Worm (Caenorhabditis elegans) whole organism, L2 larva: ENCODE measurements around the gene eif-3.L.

Experiments used
- C34F6.9 ChIP-seq: fragments of 150-350 bp; optimal IDR thresholded peaks from 2 replicates; lab custom pipeline; 2014; ENCODE audit warnings: missing biosample characterization, missing genetic modification characterization
- F13H6.1 ChIP-seq: sonication (generic microtip); optimal IDR thresholded peaks from 2 replicates; lab custom pipeline; 2016; ENCODE audit warnings: missing genetic modification characterization, missing compliant biosample characterization
- R02D3.7 ChIP-seq: fragments of 150-350 bp; optimal IDR thresholded peaks from 2 replicates; lab custom pipeline; 2014; ENCODE audit warnings: missing biosample characterization, missing genetic modification characterization
- Y55F3AM.14 ChIP-seq: fragments of 200-800 bp; sonication (Bioruptor generic); optimal IDR thresholded peaks from 2 replicates; lab custom pipeline; 2018; ENCODE audit warnings: mild to moderate bottlenecking, missing genetic modification characterization, missing compliant biosample characterization
- ZK546.5 ChIP-seq: sonication (generic microtip); optimal IDR thresholded peaks from 2 replicates; lab custom pipeline; 2017; ENCODE audit warnings: missing biosample characterization, missing genetic modification characterization
- alr-1 ChIP-seq: fragments of 150-350 bp; optimal IDR thresholded peaks from 2 replicates; lab custom pipeline; 2014; ENCODE audit warnings: missing biosample characterization, missing genetic modification characterization
- aly-2 ChIP-seq: fragments of 150-350 bp; optimal IDR thresholded peaks from 2 replicates; lab custom pipeline; 2014; ENCODE audit warnings: missing biosample characterization, missing genetic modification characterization
- ama-1 ChIP-seq: fragments of 150-350 bp; optimal IDR thresholded peaks from 2 replicates; lab custom pipeline; 2018; ENCODE audit warnings: inconsistent platforms
- blmp-1 ChIP-seq: sonication (generic microtip); optimal IDR thresholded peaks from 2 replicates; lab custom pipeline; 2017; ENCODE audit warnings: missing genetic modification characterization, mild to moderate bottlenecking, missing compliant biosample characterization, antibody characterized with exemption, moderate library complexity; ENCODE audit not compliant: insufficient read depth
- ceh-16 ChIP-seq: fragments of 150-350 bp; optimal IDR thresholded peaks from 2 replicates; lab custom pipeline; 2014; ENCODE audit warnings: missing biosample characterization, missing genetic modification characterization
- ceh-82 ChIP-seq: fragments of 150-350 bp; optimal IDR thresholded peaks from 2 replicates; lab custom pipeline; 2014; ENCODE audit warnings: missing biosample characterization, missing genetic modification characterization
- crh-2 ChIP-seq: sonication (generic microtip); optimal IDR thresholded peaks from 2 replicates; lab custom pipeline; 2017; ENCODE audit warnings: missing biosample characterization, missing genetic modification characterization
- egl-27 ChIP-seq: sonication (generic microtip); optimal IDR thresholded peaks from 3 replicates; lab custom pipeline; 2017; ENCODE audit warnings: missing biosample characterization, missing genetic modification reagents, missing genetic modification characterization
- elt-1 ChIP-seq: fragments of 150-350 bp; optimal IDR thresholded peaks from 2 replicates; lab custom pipeline; 2014; ENCODE audit warnings: missing biosample characterization, missing genetic modification characterization
- elt-3 ChIP-seq: sonication (generic microtip); optimal IDR thresholded peaks from 2 replicates; lab custom pipeline; 2017; ENCODE audit warnings: missing biosample characterization, missing genetic modification characterization
- fos-1 ChIP-seq: fragments of 150-350 bp; optimal IDR thresholded peaks from 2 replicates; lab custom pipeline; 2014; ENCODE audit warnings: missing biosample characterization, missing genetic modification characterization
- gmeb-1 ChIP-seq: fragments of 150-350 bp; optimal IDR thresholded peaks from 2 replicates; lab custom pipeline; 2014; ENCODE audit warnings: missing biosample characterization, missing genetic modification characterization
- lin-11 ChIP-seq: fragments of 150-350 bp; sonication (generic microtip); optimal IDR thresholded peaks from 2 replicates; lab custom pipeline; 2014; ENCODE audit warnings: missing biosample characterization, missing genetic modification characterization, inconsistent platforms, mixed read lengths
- lin-13 ChIP-seq: fragments of 150-350 bp; optimal IDR thresholded peaks from 2 replicates; lab custom pipeline; 2014; ENCODE audit warnings: missing biosample characterization, missing genetic modification reagents, missing genetic modification characterization
- lin-39 ChIP-seq: fragments of 150-350 bp; optimal IDR thresholded peaks from 2 replicates; lab custom pipeline; 2014; ENCODE audit warnings: missing biosample characterization, missing genetic modification reagents, missing genetic modification characterization
- lsy-2 ChIP-seq, 2 experiments: fragments of 150-350 bp in 1 of 2; sonication (generic microtip) in 1 of 2; optimal IDR thresholded peaks; 2 replicates each; lab custom pipeline; 2014 to 2017; ENCODE audit warnings: missing biosample characterization in 2 of 2, missing genetic modification characterization in 2 of 2
- mab-5 ChIP-seq: fragments of 150-350 bp; optimal IDR thresholded peaks from 2 replicates; lab custom pipeline; 2014; ENCODE audit warnings: missing biosample characterization, missing genetic modification characterization
- mbf-1 ChIP-seq: sonication (generic microtip); optimal IDR thresholded peaks from 2 replicates; lab custom pipeline; 2017; ENCODE audit warnings: missing biosample characterization, missing genetic modification characterization
- mdl-1 ChIP-seq, 2 experiments: fragments of 150-350 bp in 1 of 2; sonication (generic microtip) in 1 of 2; optimal IDR thresholded peaks; 2 replicates each; lab custom pipeline; 2017; ENCODE audit warnings: missing biosample characterization in 2 of 2, missing genetic modification characterization in 2 of 2
- nhr-10 ChIP-seq: sonication (generic microtip); optimal IDR thresholded peaks from 2 replicates; lab custom pipeline; 2017; ENCODE audit warnings: missing biosample characterization, missing genetic modification characterization
- nhr-11 ChIP-seq: fragments of 150-350 bp; optimal IDR thresholded peaks from 2 replicates; lab custom pipeline; 2014; ENCODE audit warnings: missing biosample characterization, missing genetic modification characterization
- nhr-12 ChIP-seq: fragments of 150-350 bp; optimal IDR thresholded peaks from 2 replicates; lab custom pipeline; 2014; ENCODE audit warnings: missing biosample characterization, missing genetic modification characterization
- nhr-129 ChIP-seq: fragments of 150-350 bp; optimal IDR thresholded peaks from 2 replicates; lab custom pipeline; 2014; ENCODE audit warnings: missing biosample characterization, missing genetic modification characterization
- nhr-21 ChIP-seq: fragments of 150-350 bp; optimal IDR thresholded peaks from 2 replicates; lab custom pipeline; 2014; ENCODE audit warnings: missing biosample characterization, missing genetic modification characterization
- nhr-23 ChIP-seq: fragments of 150-350 bp; optimal IDR thresholded peaks from 2 replicates; lab custom pipeline; 2014; ENCODE audit warnings: missing biosample characterization, missing genetic modification reagents, missing genetic modification characterization
- nhr-237 ChIP-seq: fragments of 150-350 bp; optimal IDR thresholded peaks from 2 replicates; lab custom pipeline; 2014; ENCODE audit warnings: missing biosample characterization, missing genetic modification characterization
- nhr-25 ChIP-seq: fragments of 150-350 bp; sonication (generic microtip); optimal IDR thresholded peaks from 3 replicates; lab custom pipeline; 2014; ENCODE audit warnings: missing biosample characterization, missing genetic modification characterization
- nhr-6 ChIP-seq: fragments of 150-350 bp; optimal IDR thresholded peaks from 2 replicates; lab custom pipeline; 2014; ENCODE audit warnings: missing biosample characterization, missing genetic modification characterization
- nhr-77 ChIP-seq: fragments of 150-350 bp; optimal IDR thresholded peaks from 2 replicates; lab custom pipeline; 2014; ENCODE audit warnings: missing biosample characterization, missing genetic modification characterization
- peb-1 ChIP-seq: fragments of 150-350 bp; optimal IDR thresholded peaks from 2 replicates; lab custom pipeline; 2014; ENCODE audit warnings: missing biosample characterization, missing genetic modification characterization
- sem-4 ChIP-seq: fragments of 150-350 bp; optimal IDR thresholded peaks from 2 replicates; lab custom pipeline; 2014; ENCODE audit warnings: missing biosample characterization, missing genetic modification reagents, missing genetic modification characterization
- skn-1 ChIP-seq: sonication (generic microtip); optimal IDR thresholded peaks from 2 replicates; lab custom pipeline; 2017; ENCODE audit warnings: missing biosample characterization, missing genetic modification characterization
- sma-3 ChIP-seq: sonication (generic microtip); optimal IDR thresholded peaks from 2 replicates; lab custom pipeline; 2016; ENCODE audit warnings: missing genetic modification reagents, missing genetic modification characterization, missing compliant biosample characterization
- sma-9 ChIP-seq, 2 experiments: fragments of 150-350 bp in 1 of 2; sonication (generic microtip) in 1 of 2; optimal IDR thresholded peaks; 2 replicates each; lab custom pipeline; 2014 to 2016; ENCODE audit warnings: missing genetic modification characterization in 2 of 2, mild to moderate bottlenecking in 1 of 2, missing biosample characterization in 1 of 2, missing compliant biosample characterization in 1 of 2, missing genetic modification reagents in 1 of 2, moderate library complexity in 1 of 2
- snpc-4 ChIP-seq: fragments of 150-350 bp; optimal IDR thresholded peaks from 2 replicates; lab custom pipeline; 2014; ENCODE audit warnings: missing biosample characterization, missing genetic modification characterization
- unc-39 ChIP-seq: fragments of 150-350 bp; optimal IDR thresholded peaks from 2 replicates; lab custom pipeline; 2014; ENCODE audit warnings: missing biosample characterization, missing genetic modification characterization
- unc-55 ChIP-seq: fragments of 150-350 bp; sonication (generic microtip); optimal IDR thresholded peaks from 3 replicates; lab custom pipeline; 2014; ENCODE audit warnings: missing biosample characterization, missing genetic modification reagents, missing genetic modification characterization
- unc-62 ChIP-seq: fragments of 150-350 bp; optimal IDR thresholded peaks from 2 replicates; lab custom pipeline; 2014; ENCODE audit warnings: missing biosample characterization, missing genetic modification reagents, missing genetic modification characterization
- zag-1 ChIP-seq: fragments of 150-350 bp; optimal IDR thresholded peaks from 2 replicates; lab custom pipeline; 2014; ENCODE audit warnings: missing biosample characterization, missing genetic modification characterization
- ztf-1 ChIP-seq: fragments of 200-800 bp; sonication (Bioruptor generic); conservative IDR thresholded peaks from 2 replicates; pipeline ENCODE4 v1.3.6; 2022; ENCODE audit warnings: missing genetic modification characterization, missing compliant biosample characterization
- ztf-11 ChIP-seq: sonication (generic microtip); optimal IDR thresholded peaks from 2 replicates; lab custom pipeline; 2017; ENCODE audit warnings: missing biosample characterization, missing genetic modification characterization
- ztf-4 ChIP-seq: fragments of 150-350 bp; optimal IDR thresholded peaks from 2 replicates; lab custom pipeline; 2014; ENCODE audit warnings: missing biosample characterization, missing genetic modification characterization

The eif-3.L gene

DNA sequence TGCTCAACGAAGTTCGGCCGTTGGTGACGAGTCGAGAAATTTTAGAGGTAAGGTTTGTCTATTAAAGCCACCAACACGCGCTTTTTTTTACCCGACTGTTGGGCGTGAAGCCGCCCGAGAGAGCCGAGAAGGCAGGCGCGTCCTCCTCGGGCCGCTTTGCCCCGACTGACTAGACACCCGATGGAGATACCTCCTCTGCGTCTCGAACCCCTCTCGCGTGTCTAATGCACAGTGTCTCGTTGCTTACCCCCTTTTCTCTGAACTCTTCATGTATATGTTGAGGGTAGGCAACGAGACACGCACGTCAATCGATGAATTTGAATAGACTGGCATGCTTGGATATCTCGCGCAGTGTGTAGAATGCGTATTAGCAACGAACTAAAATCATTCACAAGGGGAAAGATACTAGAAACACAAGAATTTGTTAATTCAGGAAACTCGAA lies 39.5 kb upstream of the eif-3.L start (continued):
- TF ChIP-seq sem-4 (tag; lab: Kevin White, UChicago) (peak; percentile 61), nhr-12 (no peak), ama-1 (lab: Kevin White, UChicago) (peak; percentile 99), nhr-6 (peak; percentile 80), nhr-129 (tag; lab: Kevin White, UChicago) (peak; percentile 95), zag-1 (tag; lab: Kevin White, UChicago) (peak; percentile 93), nhr-21 (peak; percentile 88), nhr-237 (tag; lab: Kevin White, UChicago) (no peak), ztf-1 (GFP tag; lab: Robert Waterston, UW) (0 out of 2 replicates have a peak, but pooled peaks have one; percentile 61), unc-55 (peak; percentile 63), nhr-11 (tag; lab: Kevin White, UChicago) (no peak), lin-13 (GFP tag; lab: Kevin White, UChicago) (peak; percentile 91), snpc-4 (peak; percentile 66), fos-1 (tag; lab: Kevin White, UChicago) (peak; percentile 72), Y55F3AM.14 (GFP tag; lab: Kevin White, UChicago) (peak; percentile 95), ceh-16 (tag; lab: Kevin White, UChicago) (peak; percentile 76), mbf-1 (tag; lab: Kevin White, UChicago) (no peak), skn-1 (tag; lab: Kevin White, UChicago) (no peak)
- TF ChIP-seq, all 48 proteins: peak for 30

DNA sequence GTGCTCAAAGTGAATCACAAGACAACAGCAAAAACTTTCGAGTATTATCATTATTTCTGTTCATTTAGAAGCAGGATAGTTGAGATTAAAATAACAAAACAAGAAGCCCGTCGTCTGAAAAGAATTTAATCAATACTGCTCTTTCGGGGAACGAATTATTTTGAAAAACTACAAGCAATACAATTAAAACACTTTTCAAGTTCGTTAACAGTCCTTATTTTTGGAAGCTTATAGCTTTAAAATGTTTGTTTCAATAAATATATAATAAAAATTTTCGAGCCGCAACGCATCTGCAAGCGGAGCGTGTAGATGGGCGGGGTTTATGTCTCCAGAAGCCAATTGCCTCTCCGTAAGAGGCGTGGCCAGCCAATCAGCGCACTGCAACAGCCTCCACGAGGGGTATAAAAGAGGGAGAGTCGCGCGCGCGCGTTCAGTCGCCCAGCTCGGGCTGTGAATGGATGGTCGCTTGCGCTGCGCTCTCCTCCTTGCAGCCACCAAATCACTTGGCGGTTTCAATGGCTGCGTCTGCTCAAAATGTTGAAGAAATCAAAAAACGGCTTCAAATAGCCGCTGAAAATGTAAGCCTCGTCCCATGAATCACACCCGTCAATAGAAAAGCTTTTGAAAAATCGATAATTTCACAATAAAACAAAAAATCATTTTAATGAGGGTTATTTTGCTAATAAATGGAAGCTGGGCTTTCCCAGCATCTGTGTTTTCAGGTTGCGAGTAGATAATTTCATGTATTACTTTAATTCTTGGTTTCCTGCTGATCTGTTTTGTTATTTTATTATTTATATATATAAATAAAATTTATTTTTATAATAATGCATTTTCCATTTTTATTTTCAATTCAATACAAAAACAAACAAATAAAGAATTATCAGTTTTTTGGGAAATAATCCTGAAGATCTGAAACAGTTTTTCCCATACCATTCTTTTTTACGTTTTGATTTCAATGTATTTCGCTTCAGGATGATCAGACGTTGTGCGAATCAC lies 38.8 kb upstream of the eif-3.L start, which contains the start of the genes ift-43 and mdt-26:
ift-43 (minus strand) TSS at position 51 of the 999 bp plus-strand sequence.
mdt-26 (plus strand) TSS at position 446 of the 999 bp plus-strand sequence.
- TF ChIP-seq ama-1 (lab: Kevin White, UChicago) (peak; percentile 100), ztf-1 (GFP tag; lab: Robert Waterston, UW) (no peak), ztf-4 (tag; lab: Kevin White, UChicago) (peak; percentile 73), lsy-2 (tag; optimal IDR thresholded peaks at IDR 0.05; lab: Kevin White, UChicago) (peak; percentile 78 to 88), sem-4 (tag; lab: Kevin White, UChicago) (peak; percentile 67), sma-3 (peak; percentile 81), nhr-11 (tag; lab: Kevin White, UChicago) (no peak), gmeb-1 (tag; lab: Kevin White, UChicago) (peak; percentile 57), egl-27 (peak; percentile 81), zag-1 (tag; lab: Kevin White, UChicago) (peak; percentile 61), mbf-1 (tag; lab: Kevin White, UChicago) (no peak), peb-1 (no peak), lin-13 (GFP tag; lab: Kevin White, UChicago) (peak; percentile 81), lin-39 (tag; lab: Kevin White, UChicago) (no peak), snpc-4 (no peak), ZK546.5 (tag; lab: Kevin White, UChicago) (peak; percentile 3), F13H6.1 (tag; lab: Kevin White, UChicago) (peak; percentile 85), unc-62 (no peak), sma-9 (GFP tag; optimal IDR thresholded peaks at IDR 0.05; lab: Kevin White, UChicago) (peak; percentile 75), sma-9 (tag; optimal IDR thresholded peaks at IDR 0.05; lab: Kevin White, UChicago) (no peak), nhr-21 (peak; percentile 78), lin-11 (tag; lab: Kevin White, UChicago) (peak; percentile 89), nhr-12 (no peak), nhr-77 (no peak), R02D3.7 (tag; lab: Kevin White, UChicago) (no peak), nhr-6 (peak; percentile 68), elt-1 (tag; lab: Kevin White, UChicago) (no peak), blmp-1 (tag; lab: Kevin White, UChicago) (peak; percentile 20), skn-1 (tag; lab: Kevin White, UChicago) (no peak), aly-2 (no peak), unc-39 (peak; percentile 8), mdl-1 (tag; optimal IDR thresholded peaks at IDR 0.05; lab: Kevin White, UChicago) (peak; percentile 57 to 73), nhr-10 (tag; lab: Kevin White, UChicago) (peak; percentile 72), nhr-23 (tag; lab: Kevin White, UChicago) (no peak), unc-55 (peak; percentile 78), C34F6.9 (peak; percentile 50), elt-3 (no peak), alr-1 (tag; lab: Kevin White, UChicago) (no peak), ceh-82 (peak; percentile 9), ztf-11 (tag; lab: Kevin White, UChicago) (no peak), ceh-16 (tag; lab: Kevin White, UChicago) (peak; percentile 81), nhr-129 (tag; lab: Kevin White, UChicago) (peak; percentile 62), mab-5 (tag; lab: Kevin White, UChicago) (peak; percentile 34), nhr-25 (tag; lab: Kevin White, UChicago) (peak; percentile 51), crh-2 (tag; lab: Kevin White, UChicago) (peak; percentile 80)
